Worm (Caenorhabditis elegans): ENCODE data around the gene C47E8.9.

Gene C47E8.9

DNA sequence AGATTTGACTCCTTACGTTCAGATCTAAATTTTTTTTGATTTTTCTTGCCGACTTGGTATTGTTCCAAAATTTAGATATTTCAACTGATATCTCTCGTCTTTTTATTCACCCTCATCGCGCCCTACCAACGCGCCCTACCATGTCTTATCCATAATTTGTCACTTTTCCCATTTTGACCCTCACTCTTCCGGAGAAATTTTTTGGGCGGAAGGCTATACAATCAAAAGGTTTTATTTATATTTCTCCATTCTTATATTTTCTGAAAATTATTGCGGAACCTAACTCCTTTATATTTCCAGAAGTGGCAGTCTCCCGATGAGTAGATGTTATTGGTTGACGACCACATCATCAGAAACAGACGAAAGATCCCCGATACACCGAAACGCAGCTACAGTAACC lies 42.3 kb upstream of the C47E8.9 start, which contains the start of gene hot-1:
hot-1 (plus strand) TSS at position 301 of the 400 bp plus-strand sequence.
- TF ChIP-seq unc-86 (tag; optimal IDR thresholded peaks at IDR 0.05) (no peak), grh-1 (GFP tag; IDR thresholded peaks at IDR 0.05) (no peak), nhr-28 (tag; optimal IDR thresholded peaks at IDR 0.05) (no peak), unc-98 (GFP tag; IDR thresholded peaks at IDR 0.05) (no peak), nhr-19 (GFP tag; conservative IDR thresholded peaks at IDR 0.05) (no peak), nhr-12 (tag; optimal IDR thresholded peaks at IDR 0.05) (no peak)

DNA sequence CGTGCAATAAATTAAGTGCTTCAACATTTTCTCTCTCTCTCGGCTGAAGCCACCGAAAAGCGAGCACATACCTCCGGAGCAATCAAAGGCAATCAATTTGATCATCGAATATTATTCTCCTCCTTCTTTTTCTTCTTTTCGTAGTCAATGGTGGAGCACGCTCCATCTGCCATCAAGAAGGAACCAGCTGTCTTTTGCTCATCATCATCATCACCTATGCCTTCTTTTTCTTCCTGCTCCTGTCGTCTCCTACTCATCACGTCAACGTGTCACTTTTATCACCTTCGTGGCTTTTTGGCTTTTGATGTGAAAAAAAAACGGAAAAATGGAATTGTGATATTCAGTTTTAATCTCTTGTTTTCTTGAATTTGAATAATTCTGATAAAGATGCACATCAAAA lies 37.4 kb upstream of the C47E8.9 start:
- TF ChIP-seq unc-130 (tag; optimal IDR thresholded peaks at IDR 0.05): peak; percentile 6
- peak; percentile 55 for TF ChIP-seq nhr-71 (tag; optimal IDR thresholded peaks at IDR 0.05)
- peak; percentile 63 for TF ChIP-seq lin-14 (GFP tag; optimal IDR thresholded peaks at IDR 0.05)
- no peak for TF ChIP-seq unc-62 (GFP tag; optimal IDR thresholded peaks at IDR 0.05)
- TF ChIP-seq pag-3 (tag; optimal IDR thresholded peaks at IDR 0.05; ENCODE audit: borderline replicate concordance, insufficient read depth): peak; percentile 67
- TF ChIP-seq blmp-1 (tag; optimal IDR thresholded peaks at IDR 0.05): no peak
- TF ChIP-seq sptf-1 (tag; optimal IDR thresholded peaks at IDR 0.05): no peak
- TF ChIP-seq rnt-1 (tag; optimal IDR thresholded peaks at IDR 0.05): peak; percentile 66

DNA sequence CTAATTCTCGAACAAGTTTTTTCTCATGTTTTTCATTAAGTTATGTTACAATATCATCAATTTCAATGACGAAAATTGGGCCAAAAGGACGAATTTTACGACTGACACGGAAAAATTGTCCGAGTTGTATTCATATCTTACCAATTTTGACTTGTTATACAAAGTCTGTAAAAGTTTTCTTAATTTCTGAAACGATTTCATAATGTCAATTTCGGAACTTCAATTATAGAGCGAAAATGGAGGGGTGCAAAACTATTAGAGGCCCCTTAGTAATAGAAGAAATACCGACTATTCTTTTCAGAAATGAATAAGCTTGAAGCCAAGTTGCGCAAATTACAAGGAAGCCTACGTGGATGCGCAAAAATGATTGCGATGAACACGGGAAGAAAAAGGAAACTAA lies 31.5 kb upstream of the C47E8.9 start, which contains the start of gene F43D2.3:
F43D2.3 (plus strand) TSS at position 301 of the 400 bp plus-strand sequence.
- TF ChIP-seq dsc-1 (tag; optimal IDR thresholded peaks at IDR 0.05) (no peak), isw-1 (GFP tag; IDR thresholded peaks at IDR 0.05) (no peak), pqm-1 (tag; optimal IDR thresholded peaks at IDR 0.05) (no peak), aly-2 (tag; optimal IDR thresholded peaks at IDR 0.05) (no peak), lin-39 (tag; optimal IDR thresholded peaks at IDR 0.05) (no peak), nhr-19 (GFP tag; conservative IDR thresholded peaks at IDR 0.05) (no peak), nhr-237 (tag; optimal IDR thresholded peaks at IDR 0.05) (no peak), ztf-11 (tag; optimal IDR thresholded peaks at IDR 0.05) (no peak), unc-62 (GFP tag; optimal IDR thresholded peaks at IDR 0.05) (no peak)

DNA sequence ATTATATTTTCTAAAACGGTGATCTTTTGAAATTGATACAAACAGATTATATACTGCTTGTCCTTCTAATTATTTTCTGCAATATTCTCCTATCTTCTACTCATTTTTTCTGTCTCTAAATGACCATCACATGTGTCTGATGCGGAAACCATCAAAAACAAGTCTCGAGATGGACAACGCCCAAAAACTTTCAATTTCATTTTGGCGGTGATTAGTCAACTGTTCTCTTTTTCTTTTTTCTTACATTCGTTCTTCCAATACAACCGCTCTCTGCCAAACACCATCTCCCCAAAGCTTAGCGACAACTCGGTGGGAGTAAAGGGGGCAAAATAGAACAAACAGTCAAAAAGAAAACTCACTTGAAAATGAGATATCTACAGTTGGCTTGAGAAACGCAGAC lies 29.8 kb upstream of the C47E8.9 start:
- TF ChIP-seq C16A3.4 (tag; optimal IDR thresholded peaks at IDR 0.05) (no peak), nhr-76 (tag; optimal IDR thresholded peaks at IDR 0.05) (no peak), efl-1 (optimal IDR thresholded peaks at IDR 0.05) (no peak), efl-1 (GFP tag; optimal IDR thresholded peaks at IDR 0.05 in 1 of 2) (peak in 1 of 2 experiments; percentile 64), mab-9 (GFP tag; IDR thresholded peaks at IDR 0.05) (0 out of 2 replicates have a peak, but pooled peaks have one; percentile 24), blmp-1 (tag; optimal IDR thresholded peaks at IDR 0.05) (peak; percentile 95), nhr-85 (tag) (peak; percentile 54), lin-14 (GFP tag; optimal IDR thresholded peaks at IDR 0.05) (peak; percentile 49)

DNA sequence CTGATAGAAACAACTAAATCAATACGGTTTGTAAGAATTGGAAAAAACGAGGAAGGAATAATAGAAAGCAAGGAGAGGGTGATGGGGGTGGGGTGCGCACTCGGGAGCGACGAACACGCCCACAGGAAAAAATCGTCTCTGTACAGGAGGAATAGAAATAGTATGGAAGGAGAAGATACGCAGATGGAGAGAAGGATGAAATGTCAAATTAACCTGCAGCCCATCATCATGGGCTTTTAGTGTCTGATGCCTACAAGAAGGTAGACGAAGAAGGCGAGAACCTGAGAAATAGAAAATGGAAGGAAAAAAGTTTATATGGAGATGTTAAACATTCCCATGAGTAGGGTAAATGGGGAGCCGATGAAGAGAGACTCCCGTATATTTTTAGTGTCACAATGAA lies 28.0 kb upstream of the C47E8.9 start, which contains the start of gene F43D2.6:
F43D2.6 (minus strand) TSS at position 62 of the 400 bp plus-strand sequence.
- TF ChIP-seq efl-1 (optimal IDR thresholded peaks at IDR 0.05): no peak
- peak in 1 of 2 experiments; percentile 65 for TF ChIP-seq efl-1 (GFP tag; optimal IDR thresholded peaks at IDR 0.05 in 1 of 2)
- TF ChIP-seq C04F5.9 (tag; optimal IDR thresholded peaks at IDR 0.05): no peak

DNA sequence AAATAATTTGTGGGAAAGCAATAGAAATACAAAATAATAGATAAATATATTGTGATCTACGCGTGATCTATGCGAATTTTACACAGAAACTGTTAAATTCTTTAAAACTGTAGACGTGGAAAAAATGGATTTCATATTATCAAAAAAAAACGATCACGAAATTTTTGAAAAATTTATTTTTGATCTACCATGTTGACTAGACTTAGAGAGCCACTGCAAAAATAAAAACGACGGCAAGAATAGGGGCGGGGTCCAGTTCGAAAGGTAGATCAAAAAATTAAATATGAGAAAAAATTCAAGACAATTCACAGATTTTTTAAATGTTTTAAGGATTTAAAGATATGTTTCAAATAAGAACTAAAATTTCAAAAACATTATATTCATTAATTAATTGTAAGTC lies 25.0 kb upstream of the C47E8.9 start:
- TF ChIP-seq unc-62 (GFP tag; optimal IDR thresholded peaks at IDR 0.05) (no peak), lin-13 (GFP tag; optimal IDR thresholded peaks at IDR 0.05) (no peak), alr-1 (tag; optimal IDR thresholded peaks at IDR 0.05; ENCODE audit: borderline replicate concordance) (no peak), ets-5 (GFP tag; IDR thresholded peaks at IDR 0.05) (no peak), sptf-1 (tag; optimal IDR thresholded peaks at IDR 0.05) (no peak), hlh-17 (GFP tag; optimal IDR thresholded peaks at IDR 0.05; ENCODE audit: borderline replicate concordance) (no peak), nhr-90 (tag; optimal IDR thresholded peaks at IDR 0.05; ENCODE audit: poor library complexity) (no peak), hlh-4 (tag; optimal IDR thresholded peaks at IDR 0.05) (no peak), nhr-28 (tag; optimal IDR thresholded peaks at IDR 0.05) (no peak), nhr-76 (tag; optimal IDR thresholded peaks at IDR 0.05) (no peak), xbp-1 (tag; optimal IDR thresholded peaks at IDR 0.05) (no peak), grh-1 (GFP tag; IDR thresholded peaks at IDR 0.05) (no peak), ama-1 (optimal IDR thresholded peaks at IDR 0.05) (no peak), aha-1 (tag; optimal IDR thresholded peaks at IDR 0.05) (no peak), aly-2 (tag; optimal IDR thresholded peaks at IDR 0.05) (no peak), sup-37 (GFP tag; optimal IDR thresholded peaks at IDR 0.05) (no peak), nhr-11 (tag; optimal IDR thresholded peaks at IDR 0.05) (no peak)

All from whole organism, L1 larva.